Worm (Caenorhabditis elegans) whole organism, dauer: ENCODE data around the gene K03D3.2.

Experiments
- unc-62 ChIP-seq: sonication (generic microtip); optimal IDR thresholded peaks from 2 replicates; lab custom pipeline; 2017; ENCODE audit warnings: missing biosample characterization, missing genetic modification reagents, missing genetic modification characterization

The K03D3.2 gene

DNA sequence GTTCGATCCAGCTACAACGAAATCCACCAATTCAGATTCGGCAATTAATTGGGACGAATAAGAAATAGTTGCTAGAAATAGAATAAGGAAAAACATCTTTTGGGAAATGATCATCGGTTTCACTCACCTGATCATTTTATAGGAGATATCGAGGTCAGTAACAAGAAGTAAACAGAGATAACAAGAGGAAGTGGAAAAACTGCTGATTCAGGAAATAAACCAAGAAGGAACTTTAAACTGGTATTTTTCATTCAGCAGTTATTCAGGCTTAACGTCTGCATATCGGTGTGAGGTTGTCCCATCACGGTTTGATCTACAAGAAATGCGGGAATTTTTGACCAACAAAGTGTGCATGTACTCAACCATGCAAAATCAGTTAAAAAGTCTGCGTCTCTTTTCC, at the start of gene K03D3.2:
Gene K03D3.2 (minus strand): TSS at position 101 of the 400 bp plus-strand sequence.
- no peak for TF ChIP-seq unc-62 (GFP tag; lab: Kevin White, UChicago)

DNA sequence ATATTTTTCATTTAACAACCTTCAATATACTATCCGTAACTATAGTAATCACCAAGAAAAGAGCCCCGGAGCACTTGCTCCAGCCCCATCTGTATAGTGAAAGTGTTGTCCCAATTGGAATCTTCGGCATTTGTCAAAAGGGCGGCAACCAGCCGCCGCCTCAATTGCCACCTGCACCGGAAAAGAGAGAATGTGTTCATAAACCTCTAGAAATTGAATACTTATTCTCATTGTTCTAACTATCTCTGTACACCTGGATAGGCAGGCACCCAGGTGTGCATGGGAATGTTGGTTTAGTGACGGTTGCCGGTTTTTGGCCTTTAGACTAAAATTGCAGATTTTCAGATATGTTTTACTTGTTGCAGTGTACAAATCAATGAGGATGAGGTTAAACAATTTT, 49.5 kb upstream of the K03D3.2 start:
- TF ChIP-seq unc-62 (GFP tag; lab: Kevin White, UChicago), result no peak

DNA sequence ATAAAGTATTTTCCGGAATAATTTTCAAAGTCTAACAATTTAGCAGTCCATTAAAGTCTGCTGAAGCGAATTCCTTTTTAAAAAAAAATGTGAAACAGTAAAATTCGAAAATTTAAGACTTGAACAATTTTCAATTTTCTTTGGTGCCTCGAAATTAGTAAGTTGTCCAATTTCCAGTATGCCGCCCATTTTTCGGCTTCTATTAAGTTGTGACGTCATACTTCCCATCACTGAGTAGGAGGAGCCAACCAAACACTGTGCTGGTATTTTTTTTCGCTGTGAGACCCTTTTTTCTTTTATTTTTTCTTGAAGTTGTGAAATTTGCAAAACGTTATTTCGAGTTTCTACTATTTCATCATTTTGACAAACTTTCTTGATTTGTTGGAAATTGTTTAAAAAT, 42.2 kb upstream of the K03D3.2 start:
- TF ChIP-seq unc-62 (GFP tag; lab: Kevin White, UChicago), result no peak

DNA sequence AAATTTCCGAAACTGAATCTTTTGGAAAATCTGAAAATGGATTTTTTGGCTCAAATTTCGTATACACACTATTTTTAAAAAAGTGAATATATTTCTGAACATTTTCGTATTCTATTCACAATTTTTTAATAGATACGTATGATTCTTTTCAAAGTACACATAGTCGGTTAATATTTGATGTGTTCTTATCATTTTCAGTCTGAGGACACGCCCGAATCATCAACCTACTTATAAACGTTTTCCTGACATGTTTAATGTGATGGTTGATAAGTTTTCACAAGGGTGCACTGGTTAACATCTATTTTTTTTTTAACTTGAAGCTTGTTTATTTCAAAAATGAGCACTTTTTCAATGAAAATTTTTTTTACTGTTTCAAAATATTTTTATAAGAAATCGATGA, 36.2 kb upstream of the K03D3.2 start:
- TF ChIP-seq unc-62 (GFP tag; lab: Kevin White, UChicago), result no peak

DNA sequence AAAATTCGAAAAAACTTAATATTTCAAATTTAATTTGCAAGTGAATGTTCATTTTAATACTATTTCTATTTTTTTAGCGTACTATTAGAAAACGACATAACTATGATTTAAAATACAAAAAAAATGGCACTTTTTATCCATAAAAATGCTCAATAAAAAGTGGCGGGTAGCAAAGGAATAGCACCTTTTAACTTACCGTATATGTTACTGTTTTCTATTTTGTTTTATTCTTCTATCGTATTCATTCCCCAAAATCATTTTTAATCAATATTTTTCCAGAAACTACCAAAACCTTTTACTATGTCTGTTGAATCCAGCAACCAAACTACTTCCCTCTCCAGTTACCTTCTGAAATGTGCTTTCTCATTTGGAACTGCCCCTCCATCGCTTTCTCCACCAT, 22.3 kb upstream of the K03D3.2 start, which contains the start of gene C35D6.4:
Gene C35D6.4 (plus strand): TSS at position 301 of the 400 bp plus-strand sequence.
- no peak for TF ChIP-seq unc-62 (GFP tag; lab: Kevin White, UChicago)

DNA sequence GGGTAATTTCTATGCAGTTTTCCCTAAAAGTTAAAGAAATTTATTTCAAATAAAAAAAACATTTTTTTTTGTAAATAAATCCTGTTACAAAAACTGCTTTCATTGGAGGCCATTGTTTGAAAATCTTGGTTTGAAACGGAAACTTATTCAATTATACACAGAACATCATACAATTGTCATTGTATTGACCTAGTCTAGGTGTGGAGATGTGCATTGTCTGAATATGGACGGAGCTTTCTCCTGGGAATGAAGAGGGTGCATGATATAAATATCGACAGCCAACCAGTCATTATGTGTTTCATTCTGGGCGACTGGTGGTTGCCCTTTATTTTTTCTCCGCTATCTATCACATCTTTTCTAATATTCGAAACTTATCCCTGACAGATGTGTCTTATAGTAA, 18.1 kb upstream of the K03D3.2 start, which contains the start of gene C35D6.3:
Gene C35D6.3 (plus strand): TSS at position 301 of the 400 bp plus-strand sequence.
- no peak for TF ChIP-seq unc-62 (GFP tag; lab: Kevin White, UChicago)

DNA sequence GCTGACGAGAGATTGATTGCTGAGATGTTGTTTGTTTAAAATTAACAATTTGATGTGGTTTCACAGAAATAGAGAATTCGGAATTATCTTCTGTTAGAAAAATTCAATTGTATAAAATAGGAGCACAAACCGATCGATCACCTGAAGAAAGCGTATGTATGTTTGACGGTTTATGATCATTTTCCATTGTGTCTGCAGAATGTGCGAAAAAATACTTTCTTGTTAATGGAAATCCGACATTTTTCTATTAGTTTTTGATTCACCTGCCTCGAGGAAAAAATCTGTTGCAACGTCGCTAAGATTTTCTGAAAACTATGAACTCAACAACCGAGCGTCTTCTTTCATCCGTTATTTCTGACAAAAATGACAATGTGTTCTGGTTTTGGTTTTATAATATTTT, 8.3 kb upstream of the K03D3.2 start, which contains the start of gene C35D6.13:
Gene C35D6.13 (plus strand): TSS at position 301 of the 400 bp plus-strand sequence.
- TF ChIP-seq unc-62 (GFP tag; lab: Kevin White, UChicago), result no peak

DNA sequence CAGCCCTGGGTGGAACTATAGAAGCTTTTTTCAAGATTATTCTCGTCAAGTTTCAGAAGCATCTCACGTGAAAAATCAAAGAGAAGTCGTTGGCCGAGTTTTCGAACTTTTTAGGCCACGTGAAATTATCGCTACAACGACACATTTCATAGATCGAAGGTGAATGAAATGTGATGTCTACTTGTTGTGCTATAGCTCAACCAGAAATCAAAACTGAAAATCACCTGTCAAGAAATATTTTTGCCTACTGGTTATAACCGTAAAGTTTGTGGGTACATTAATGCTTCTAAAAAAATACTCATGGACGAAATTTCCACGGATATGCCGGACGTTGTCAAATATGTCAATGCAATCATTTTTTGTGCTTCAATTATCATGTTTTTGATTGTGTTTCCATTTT, 6.6 kb upstream of the K03D3.2 start, which contains the start of gene srz-38:
Gene srz-38 (plus strand): TSS at position 301 of the 400 bp plus-strand sequence.
- no peak for TF ChIP-seq unc-62 (GFP tag; lab: Kevin White, UChicago)

DNA sequence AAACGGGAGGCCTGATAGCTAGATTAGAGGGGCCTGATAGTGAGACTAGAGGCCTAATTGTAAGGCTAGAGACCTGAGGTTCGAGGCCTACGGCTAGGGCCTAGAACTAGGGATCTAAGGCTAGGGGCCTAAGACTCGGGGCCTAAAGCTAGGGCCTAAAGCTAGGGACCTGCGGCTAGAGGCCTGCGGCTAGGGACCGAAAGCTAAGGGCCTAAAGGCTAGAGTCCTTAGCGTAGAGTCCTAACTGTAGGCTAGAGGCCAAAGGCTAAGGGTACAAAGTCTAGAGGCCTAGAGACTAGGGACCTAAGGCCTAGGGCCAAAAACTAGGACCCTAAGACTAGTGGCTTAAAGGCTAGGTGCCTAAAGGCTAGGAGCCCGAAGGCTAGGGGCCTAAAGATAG, 4.7 kb upstream of the K03D3.2 start:
- TF ChIP-seq unc-62 (GFP tag; lab: Kevin White, UChicago), result no peak

DNA sequence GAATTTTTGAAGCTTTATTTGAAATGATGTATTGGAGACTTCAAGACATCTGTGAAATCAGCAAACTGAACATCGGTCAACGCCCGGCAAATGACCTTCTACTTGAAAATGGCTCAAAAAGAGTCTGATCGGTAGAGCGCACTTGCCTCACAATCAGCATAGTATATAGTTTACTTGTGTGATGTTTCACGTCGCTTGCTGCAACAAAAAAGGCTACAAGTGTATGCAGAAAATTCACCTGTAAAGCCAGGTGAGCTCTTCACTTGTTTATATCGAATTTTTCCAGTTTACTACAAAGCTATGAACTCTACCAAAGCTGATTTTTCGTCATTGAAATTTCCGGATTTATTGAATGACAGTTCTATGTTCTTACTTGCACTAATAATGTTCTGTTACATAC, 4.2 kb upstream of the K03D3.2 start, which contains the start of gene srz-71:
Gene srz-71 (plus strand): TSS at position 301 of the 400 bp plus-strand sequence.
- TF ChIP-seq unc-62 (GFP tag; lab: Kevin White, UChicago), result no peak

DNA sequence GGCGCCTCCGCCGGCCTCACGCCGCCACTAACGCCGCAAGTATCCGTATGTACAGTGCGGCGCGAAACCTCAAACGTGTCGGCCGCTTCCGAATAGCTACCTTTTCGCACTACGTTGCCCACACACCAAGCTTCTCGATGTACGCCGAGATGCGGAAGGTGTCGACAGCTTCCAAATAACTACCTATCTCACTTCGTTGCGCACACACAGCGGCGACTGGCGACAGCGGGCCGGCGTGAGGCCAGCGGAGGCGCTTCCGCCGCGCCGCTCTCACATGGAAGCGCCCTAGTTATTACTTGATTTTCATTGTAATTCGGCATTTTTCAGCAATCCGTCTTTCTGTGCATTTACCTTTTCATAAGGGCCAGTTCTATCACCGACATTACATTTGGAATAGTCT, 2.1 kb upstream of the K03D3.2 start:
- TF ChIP-seq unc-62 (GFP tag; lab: Kevin White, UChicago), result no peak

DNA sequence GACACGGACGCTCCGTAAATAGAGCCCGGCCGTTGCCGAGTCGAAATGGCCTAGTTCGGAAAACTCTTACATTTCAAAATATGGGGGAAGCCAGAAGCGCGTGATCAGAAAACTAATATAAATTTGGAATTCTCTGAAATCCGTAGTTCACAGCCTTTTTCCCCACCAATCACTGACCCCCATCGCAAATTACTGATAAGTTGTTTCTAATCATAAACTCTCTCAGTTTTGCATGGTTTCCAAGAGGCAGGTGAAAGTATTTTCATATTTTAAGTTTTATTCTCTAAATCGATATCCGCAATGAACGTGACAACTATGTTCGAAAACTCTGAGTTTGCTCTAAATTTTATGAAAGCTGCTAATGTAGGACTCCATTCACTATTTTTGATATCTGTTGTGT, 740 bp upstream of the K03D3.2 start, which contains the start of gene srz-74:
Gene srz-74 (plus strand): TSS at position 301 of the 400 bp plus-strand sequence.
- TF ChIP-seq unc-62 (GFP tag; lab: Kevin White, UChicago), result no peak

DNA sequence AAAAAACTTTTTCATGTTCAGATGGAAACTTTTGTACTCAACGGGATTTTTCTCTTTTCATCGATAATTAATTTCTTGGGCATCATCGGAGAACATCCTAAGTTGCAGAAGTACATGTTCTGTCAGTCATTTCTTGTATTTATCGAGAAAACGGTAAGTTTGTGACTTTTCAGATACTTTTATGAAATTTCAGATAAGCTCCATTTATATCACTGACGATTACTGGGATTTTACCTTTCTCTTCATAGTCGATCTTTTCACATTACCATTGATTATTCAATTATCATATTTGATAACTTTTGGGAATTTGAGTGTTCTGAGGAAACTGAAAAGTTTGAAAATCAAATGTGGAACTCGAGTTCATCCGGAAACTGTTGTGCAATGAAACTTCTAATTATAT, 3.8 kb downstream of the K03D3.2 start, which contains the start of gene srz-105:
Gene srz-105 (plus strand): TSS at position 301 of the 400 bp plus-strand sequence.
- no peak for TF ChIP-seq unc-62 (GFP tag; lab: Kevin White, UChicago)

DNA sequence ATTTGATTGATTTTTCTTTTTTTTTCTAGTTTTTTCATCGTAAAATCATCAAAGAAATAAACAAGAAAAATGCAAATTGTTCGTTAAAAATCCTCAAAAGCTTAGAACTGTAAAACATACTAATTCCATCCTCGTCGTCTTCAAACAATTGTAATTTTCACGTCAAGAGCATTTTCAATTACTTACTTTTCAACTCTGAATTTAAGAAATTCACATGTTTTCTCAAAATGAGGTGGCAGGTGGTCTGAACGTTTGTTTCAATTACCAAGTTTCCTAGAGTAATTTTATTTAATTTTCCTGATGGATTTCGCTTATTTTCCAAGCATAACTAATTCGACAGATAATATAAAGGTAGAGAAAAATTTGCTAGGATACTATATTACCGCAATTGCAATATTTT, 5.0 kb downstream of the K03D3.2 start, which contains the start of gene srz-104:
Gene srz-104 (plus strand): TSS at position 301 of the 400 bp plus-strand sequence.
- no peak for TF ChIP-seq unc-62 (GFP tag; lab: Kevin White, UChicago)

DNA sequence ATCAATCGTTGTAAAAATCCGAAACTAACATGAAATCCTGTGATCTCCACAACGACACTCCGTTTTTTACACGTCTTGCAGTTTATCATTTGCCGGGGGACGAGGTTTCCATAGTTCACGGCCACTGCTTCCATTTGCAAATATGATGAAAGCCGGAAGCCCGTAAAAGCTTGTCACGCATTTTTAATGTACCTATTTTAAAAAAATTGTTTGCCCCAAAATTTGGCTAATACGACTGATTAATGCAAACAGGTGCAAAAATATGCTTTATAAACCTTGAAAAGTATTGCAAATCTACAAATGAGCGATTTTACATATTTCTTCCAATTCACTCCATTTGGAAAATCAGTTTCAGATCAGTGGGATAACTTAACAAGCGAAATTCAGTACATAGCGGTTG, 7.6 kb downstream of the K03D3.2 start, which contains the start of gene srz-61:
Gene srz-61 (plus strand): TSS at position 301 of the 400 bp plus-strand sequence.
- no peak for TF ChIP-seq unc-62 (GFP tag; lab: Kevin White, UChicago)

DNA sequence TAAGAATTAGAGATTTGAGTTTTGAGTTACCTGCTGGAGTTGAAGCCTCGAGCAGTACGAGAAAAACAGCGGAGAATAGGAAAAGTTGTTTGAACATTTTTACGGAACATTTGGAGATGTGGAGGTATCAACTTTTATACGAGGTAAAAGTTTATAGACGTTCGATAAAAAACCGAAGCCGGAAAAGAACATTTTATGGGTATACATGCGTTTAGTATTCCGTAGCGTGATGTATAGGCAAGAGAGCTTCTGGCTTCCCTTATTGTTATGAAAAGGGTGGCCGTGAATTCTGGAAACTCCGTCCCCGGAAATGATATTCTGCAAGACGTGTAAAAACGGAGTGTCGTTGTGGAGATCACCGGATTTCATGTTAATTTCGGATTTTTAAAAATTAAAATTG, 8.0 kb downstream of the K03D3.2 start, which contains the start of gene K03D3.5:
Gene K03D3.5 (minus strand): TSS at position 101 of the 400 bp plus-strand sequence.
- TF ChIP-seq unc-62 (GFP tag; lab: Kevin White, UChicago), result no peak

DNA sequence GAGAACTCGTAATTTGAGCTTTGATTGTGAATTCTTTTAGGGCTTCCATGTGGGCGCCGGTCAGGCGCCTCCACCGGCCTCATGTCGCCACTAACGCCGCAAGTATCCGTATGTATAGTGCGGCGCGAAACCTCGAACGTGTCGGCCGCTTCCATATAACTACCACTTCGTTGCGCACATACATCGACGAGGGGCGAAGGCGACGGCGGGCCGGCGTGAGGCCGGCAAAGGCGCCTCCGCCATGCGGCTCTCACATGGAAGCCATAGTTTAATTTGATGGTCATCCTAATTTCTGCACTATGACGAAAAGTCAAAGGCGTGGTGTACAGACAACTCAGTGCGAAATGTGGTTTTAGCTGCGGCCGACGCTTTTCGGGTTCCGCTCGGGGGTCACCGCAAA, 18.3 kb downstream of the K03D3.2 start:
- no peak for TF ChIP-seq unc-62 (GFP tag; lab: Kevin White, UChicago)
